Fruit fly (Drosophila melanogaster) whole organism, embryonic: Measurements from ENCODE around the gene Rab26.

Experiments used
- Asciz ChIP-seq: fragments of 200-800 bp; sonication (Bioruptor generic); optimal IDR thresholded peaks from 2 replicates; lab custom pipeline; 2017; ENCODE audit warnings: missing biosample characterization, mild to moderate bottlenecking, missing genetic modification characterization, missing genetic modification reagents
- CG10366 ChIP-seq: fragments of 200-800 bp; sonication (Bioruptor generic); IDR thresholded peaks from 2 replicates; pipeline ENCODE4 v1.3.6; 2022; ENCODE audit warnings: missing biosample characterization, missing genetic modification characterization
- CG11093 ChIP-seq: fragments of 200-800 bp; sonication (Bioruptor generic); IDR thresholded peaks from 3 replicates; pipeline ENCODE4 v1.3.6; 2022; ENCODE audit warnings: missing biosample characterization, missing genetic modification characterization
- CG11504 ChIP-seq: fragments of 200-800 bp; sonication (Bioruptor generic); optimal IDR thresholded peaks from 3 replicates; lab custom pipeline; 2019; ENCODE audit warnings: missing biosample characterization, mild to moderate bottlenecking, missing genetic modification characterization, moderate library complexity
- CG11560 ChIP-seq: fragments of 200-800 bp; sonication (Bioruptor generic); IDR thresholded peaks from 3 replicates; pipeline ENCODE4 v1.3.6; 2022; ENCODE audit warnings: missing biosample characterization, missing genetic modification characterization
- CG12769 ChIP-seq: fragments of 200-800 bp; sonication (Bioruptor generic); optimal IDR thresholded peaks from 2 replicates; lab custom pipeline; 2019; ENCODE audit warnings: missing biosample characterization, mild to moderate bottlenecking, missing genetic modification characterization, moderate library complexity
- CG13296 ChIP-seq: fragments of 200-800 bp; sonication (Bioruptor generic); optimal IDR thresholded peaks from 3 replicates; lab custom pipeline; 2018; ENCODE audit warnings: missing biosample characterization, mild to moderate bottlenecking, missing genetic modification characterization
- CG13424 ChIP-seq: fragments of 200-800 bp; sonication (Bioruptor generic); optimal IDR thresholded peaks from 2 replicates; lab custom pipeline; 2019; ENCODE audit warnings: missing biosample characterization, mild to moderate bottlenecking, missing genetic modification characterization, moderate library complexity
- CG17359 ChIP-seq: fragments of 200-800 bp; sonication (Bioruptor generic); optimal IDR thresholded peaks from 3 replicates; lab custom pipeline; 2018; ENCODE audit warnings: missing biosample characterization, mild to moderate bottlenecking, missing genetic modification characterization, moderate library complexity
- CG3163 ChIP-seq: fragments of 200-800 bp; sonication (Bioruptor generic); optimal IDR thresholded peaks from 3 replicates; lab custom pipeline; 2016; ENCODE audit warnings: missing biosample characterization, missing genetic modification characterization
- CG34224 ChIP-seq: fragments of 200-800 bp; sonication (Bioruptor generic); IDR thresholded peaks from 3 replicates; pipeline ENCODE4 v1.3.6; 2022; ENCODE audit warnings: missing biosample characterization, missing genetic modification characterization; ENCODE audit not compliant: partially characterized antibody
- CG4854 ChIP-seq: fragments of 200-800 bp; sonication (Bioruptor generic); optimal IDR thresholded peaks from 2 replicates; lab custom pipeline; 2016; ENCODE audit warnings: missing biosample characterization, missing genetic modification characterization, inconsistent platforms
- CG6254 ChIP-seq: fragments of 200-800 bp; sonication (Bioruptor generic); optimal IDR thresholded peaks from 3 replicates; lab custom pipeline; 2017; ENCODE audit warnings: mild to moderate bottlenecking, missing biosample characterization, missing genetic modification reagents, missing genetic modification characterization
- CG6813 ChIP-seq: fragments of 200-800 bp; sonication (Bioruptor generic); optimal IDR thresholded peaks from 2 replicates; lab custom pipeline; 2017; ENCODE audit warnings: missing biosample characterization, missing genetic modification characterization, mild to moderate bottlenecking, moderate library complexity, missing genetic modification reagents
- CG7963 ChIP-seq: fragments of 200-800 bp; sonication (Bioruptor generic); IDR thresholded peaks from 3 replicates; pipeline ENCODE4 v1.3.6; 2022; ENCODE audit warnings: missing biosample characterization, missing genetic modification characterization; ENCODE audit not compliant: partially characterized antibody
- Camta ChIP-seq: fragments of 200-800 bp; sonication (Bioruptor generic); optimal IDR thresholded peaks from 2 replicates; lab custom pipeline; 2016; ENCODE audit warnings: missing biosample characterization, missing genetic modification characterization
- Dbx ChIP-seq: fragments of 200-800 bp; sonication (Bioruptor generic); IDR thresholded peaks from 3 replicates; pipeline ENCODE4 v1.3.6; 2022; ENCODE audit warnings: missing biosample characterization, missing genetic modification characterization
- Dek ChIP-seq: fragments of 200-800 bp; sonication (Bioruptor generic); optimal IDR thresholded peaks from 3 replicates; lab custom pipeline; 2019; ENCODE audit warnings: missing biosample characterization, mild to moderate bottlenecking, missing genetic modification characterization, moderate library complexity
- Fer3 ChIP-seq: fragments of 200-800 bp; sonication (Bioruptor generic); optimal IDR thresholded peaks from 2 replicates; lab custom pipeline; 2018; ENCODE audit warnings: missing biosample characterization, mild to moderate bottlenecking, missing genetic modification characterization, moderate library complexity
- GATAe ChIP-seq: fragments of 200-800 bp; sonication (Bioruptor generic); conservative IDR thresholded peaks from 2 replicates; pipeline ENCODE4 v1.3.6; 2022; ENCODE audit warnings: missing biosample characterization, missing genetic modification characterization
- MBD-R2 ChIP-seq: fragments of 200-800 bp; sonication (Bioruptor generic); IDR thresholded peaks from 2 replicates; pipeline ENCODE4 v1.3.6; 2022; ENCODE audit warnings: missing biosample characterization, missing genetic modification characterization
- MESR4 ChIP-seq: fragments of 200-800 bp; sonication (Bioruptor generic); optimal IDR thresholded peaks from 2 replicates; lab custom pipeline; 2018; ENCODE audit warnings: missing biosample characterization, mild to moderate bottlenecking, missing genetic modification characterization, moderate library complexity
- Mes4 ChIP-seq: fragments of 200-800 bp; sonication (Bioruptor generic); optimal IDR thresholded peaks from 2 replicates; lab custom pipeline; 2016; ENCODE audit warnings: missing biosample characterization, missing genetic modification characterization
- NC2β ChIP-seq: fragments of 200-800 bp; sonication (Bioruptor generic); optimal IDR thresholded peaks from 2 replicates; lab custom pipeline; 2016; ENCODE audit warnings: missing biosample characterization, missing genetic modification characterization
- Rx ChIP-seq: fragments of 200-800 bp; sonication (Bioruptor generic); IDR thresholded peaks from 2 replicates; pipeline ENCODE4 v1.3.6; 2022; ENCODE audit warnings: missing biosample characterization, missing genetic modification characterization
- Scr ChIP-seq: fragments of 200-800 bp; sonication (Bioruptor generic); IDR thresholded peaks from 2 replicates; pipeline ENCODE4 v1.3.6; 2022; ENCODE audit warnings: missing biosample characterization, missing genetic modification characterization; ENCODE audit not compliant: partially characterized antibody
- Sry-δ ChIP-seq: fragments of 200-800 bp; sonication (Bioruptor generic); optimal IDR thresholded peaks from 2 replicates; lab custom pipeline; 2016; ENCODE audit warnings: missing biosample characterization, missing genetic modification characterization
- Stat92E ChIP-seq, 3 experiments: fragments of >200 bp in 2 of 3; fragments of 200-800 bp in 1 of 3; sonication (Bioruptor generic) in 1 of 3; optimal IDR thresholded peaks; 2 replicates each; lab custom pipeline; 2017 to 2019; ENCODE audit warnings: missing biosample characterization in 3 of 3, missing genetic modification characterization in 3 of 3, mild to moderate bottlenecking in 1 of 3, moderate library complexity in 1 of 3
- ab ChIP-seq: fragments of 200-800 bp; sonication (Bioruptor generic); optimal IDR thresholded peaks from 2 replicates; lab custom pipeline; 2016; ENCODE audit warnings: missing biosample characterization, missing genetic modification characterization
- chn ChIP-seq: fragments of 200-800 bp; sonication (Bioruptor generic); optimal IDR thresholded peaks from 2 replicates; lab custom pipeline; 2016; ENCODE audit warnings: missing biosample characterization, missing genetic modification characterization
- crc ChIP-seq: fragments of 200-800 bp; sonication (Bioruptor generic); optimal IDR thresholded peaks from 2 replicates; lab custom pipeline; 2016; ENCODE audit warnings: missing biosample characterization, missing genetic modification characterization
- dmrt99B ChIP-seq: fragments of 200-800 bp; sonication (Bioruptor generic); optimal IDR thresholded peaks from 2 replicates; lab custom pipeline; 2018; ENCODE audit warnings: missing biosample characterization, mild to moderate bottlenecking, missing genetic modification characterization, moderate library complexity
- gcm ChIP-seq: fragments of 200-800 bp; sonication (Bioruptor generic); optimal IDR thresholded peaks from 2 replicates; lab custom pipeline; 2019; ENCODE audit warnings: missing biosample characterization, mild to moderate bottlenecking, missing genetic modification characterization, moderate library complexity
- hkb ChIP-seq, 2 experiments: fragments of 200-800 bp in 1 of 2; fragments of >200 bp in 1 of 2; sonication (Bioruptor generic) in 1 of 2; IDR thresholded peaks in 1 of 2; optimal IDR thresholded peaks in 1 of 2; 2 replicates each; pipeline versions ENCODE4 v1.3.6 to Lab custom; 2017 to 2022; ENCODE audit warnings: missing biosample characterization in 1 of 2, missing genetic modification characterization in 1 of 2
- hth ChIP-seq: fragments of >200 bp; optimal IDR thresholded peaks from 2 replicates; lab custom pipeline; 2017; ENCODE audit warnings: inconsistent platforms
- odd ChIP-seq: fragments of 200-800 bp; sonication (Bioruptor generic); optimal IDR thresholded peaks from 2 replicates; lab custom pipeline; 2017; ENCODE audit warnings: missing biosample characterization, mild to moderate bottlenecking, missing genetic modification characterization
- p53 ChIP-seq: fragments of 200-800 bp; sonication (Bioruptor generic); optimal IDR thresholded peaks from 2 replicates; lab custom pipeline; 2016; ENCODE audit warnings: missing biosample characterization, missing genetic modification characterization
- pho ChIP-seq: fragments of 200-800 bp; sonication (Bioruptor generic); optimal IDR thresholded peaks from 2 replicates; lab custom pipeline; 2016; ENCODE audit warnings: missing biosample characterization, missing genetic modification characterization
- pros ChIP-seq: fragments of 200-800 bp; sonication (Bioruptor generic); optimal IDR thresholded peaks from 3 replicates; lab custom pipeline; 2019; ENCODE audit warnings: missing biosample characterization, mild to moderate bottlenecking, missing genetic modification characterization, moderate library complexity
- rib ChIP-seq: fragments of 200-800 bp; sonication (Bioruptor generic); IDR thresholded peaks from 2 replicates; pipeline ENCODE4 v1.3.6; 2022; ENCODE audit warnings: missing biosample characterization, missing genetic modification characterization
- sens ChIP-seq: fragments of 200-800 bp; sonication (Bioruptor generic); peaks from one replicate; lab custom pipeline; 2016; ENCODE audit warnings: missing biosample characterization, missing genetic modification characterization
- so ChIP-seq: fragments of 200-800 bp; sonication (Bioruptor generic); IDR thresholded peaks from 3 replicates; pipeline ENCODE4 v1.3.6; 2022; ENCODE audit warnings: missing biosample characterization, missing genetic modification characterization
- sob ChIP-seq: fragments of 200-800 bp; sonication (Bioruptor generic); IDR thresholded peaks from 2 replicates; pipeline ENCODE4 v1.3.6; 2022; ENCODE audit warnings: missing biosample characterization, missing genetic modification characterization
- stc ChIP-seq: fragments of 200-800 bp; sonication (Bioruptor generic); IDR thresholded peaks from 2 replicates; pipeline ENCODE4 v1.3.6; 2022; ENCODE audit warnings: missing biosample characterization, missing genetic modification characterization
- vvl ChIP-seq: fragments of 200-800 bp; sonication (Bioruptor generic); IDR thresholded peaks from 2 replicates; pipeline ENCODE4 v1.3.6; 2022; ENCODE audit warnings: missing biosample characterization, missing genetic modification characterization
- zf30C ChIP-seq: fragments of 200-800 bp; sonication (Bioruptor generic); optimal IDR thresholded peaks from 3 replicates; lab custom pipeline; 2018; ENCODE audit warnings: missing biosample characterization, mild to moderate bottlenecking, missing genetic modification characterization

Rab26 gene

dm6 chr3L:21279876-21280566 lies 38.6 kb upstream of the Rab26 start, which contains the start of gene AcCoAS (continued):
- TF ChIP-seq Scr (GFP tag; lab: Robert Waterston, UW) (0 out of 2 replicates have a peak, but pooled peaks have one; percentile 39), stc (GFP tag; lab: Robert Waterston, UW) (0 out of 2 replicates have a peak, but pooled peaks have one; percentile 35), sens (GFP tag; lab: Kevin White, UChicago) (peak; percentile 84), NC2β (GFP tag; lab: Kevin White, UChicago) (no peak), Dek (tag; lab: Kevin White, UChicago) (peak; percentile 10), Mes4 (GFP tag; lab: Kevin White, UChicago) (no peak), zf30C (GFP tag; lab: Kevin White, UChicago) (no peak), CG17359 (tag; lab: Kevin White, UChicago) (no peak), CG3163 (GFP tag; lab: Kevin White, UChicago) (peak; percentile 85), pho (GFP tag; lab: Kevin White, UChicago) (peak; percentile 30), CG11093 (GFP tag; lab: Robert Waterston, UW) (no peak), Dbx (peak; percentile 62; the same call in 2 of the 3 replicates), CG11560 (tag; lab: Robert Waterston, UW) (no peak), sob (GFP tag; lab: Robert Waterston, UW) (peak; percentile 46; the same call in 1 of the 2 replicates), so (no peak), hth (lab: Kevin White, UChicago) (no peak), CG11504 (tag; lab: Kevin White, UChicago) (peak; percentile 3), CG12769 (tag; lab: Kevin White, UChicago) (peak; percentile 67), hkb (optimal IDR thresholded peaks at IDR 0.05; lab: Kevin White, UChicago) (no peak), hkb (GFP tag; IDR thresholded peaks at IDR 0.05; lab: Robert Waterston, UW) (0 out of 2 replicates have a peak, but pooled peaks have one; percentile 37), rib (GFP tag; lab: Robert Waterston, UW) (peak; percentile 52; the same call in 1 of the 2 replicates), CG13296 (peak; percentile 71), dmrt99B (tag; lab: Kevin White, UChicago) (no peak), Fer3 (tag; lab: Kevin White, UChicago) (peak; percentile 14), ab (GFP tag; lab: Kevin White, UChicago) (no peak), Rx (no peak), vvl (GFP tag; lab: Robert Waterston, UW) (peak; percentile 33; the same call in 1 of the 2 replicates), CG6254 (GFP tag; lab: Kevin White, UChicago) (peak; percentile 14)

dm6 chr3L:21280996-21281691 lies 37.4 kb upstream of the Rab26 start, which contains the start of gene ppl:
Gene ppl (minus strand): TSS chr3L:21281506.
- TF ChIP-seq chn (GFP tag; lab: Kevin White, UChicago) (no peak), gcm (GFP tag; lab: Kevin White, UChicago) (no peak), CG34224 (GFP tag; lab: Robert Waterston, UW) (peak; percentile 66), pros (GFP tag; lab: Kevin White, UChicago) (peak; percentile 87), CG13424 (tag; lab: Kevin White, UChicago) (peak; percentile 5), crc (GFP tag; lab: Kevin White, UChicago) (no peak), Sry-δ (GFP tag; lab: Kevin White, UChicago) (peak; percentile 77), Asciz (no peak), CG11093 (GFP tag; lab: Robert Waterston, UW) (no peak), GATAe (GFP tag; lab: Robert Waterston, UW) (no peak), MESR4 (peak; percentile 42), CG7963 (0 out of 3 replicates have a peak, but pooled peaks have one; percentile 30), MBD-R2 (GFP tag; lab: Robert Waterston, UW) (peak; percentile 49; the same call in 1 of the 2 replicates), CG10366 (GFP tag; lab: Robert Waterston, UW) (no peak), dmrt99B (tag; lab: Kevin White, UChicago) (no peak), CG4854 (GFP tag; lab: Kevin White, UChicago) (no peak), Stat92E (GFP tag; optimal IDR thresholded peaks at IDR 0.05; lab: Kevin White, UChicago) (no peak), p53 (GFP tag; lab: Kevin White, UChicago) (no peak), odd (GFP tag; lab: Kevin White, UChicago) (peak; percentile 0), CG6813 (no peak), Camta (GFP tag; lab: Kevin White, UChicago) (no peak), CG17359 (tag; lab: Kevin White, UChicago) (peak; percentile 20)
